Worm (Caenorhabditis elegans) whole organism, early embryonic: ENCODE results near the gene F09E5.7.

Experiments
- B0310.2 ChIP-seq: sonication (generic microtip); optimal IDR thresholded peaks from 2 replicates; lab custom pipeline; 2016; ENCODE audit warnings: mild to moderate bottlenecking, missing genetic modification characterization, missing compliant biosample characterization
- F13C5.2 ChIP-seq: sonication (generic microtip); optimal IDR thresholded peaks from 2 replicates; lab custom pipeline; 2017; ENCODE audit warnings: mild to moderate bottlenecking, missing genetic modification characterization, inconsistent platforms, missing compliant biosample characterization
- aly-1 ChIP-seq: sonication (generic microtip); optimal IDR thresholded peaks from 2 replicates; lab custom pipeline; 2016; ENCODE audit warnings: missing genetic modification characterization, missing compliant biosample characterization
- ama-1 ChIP-seq: fragments of 150-350 bp; optimal IDR thresholded peaks from 2 replicates; lab custom pipeline; 2014
- ceh-13 ChIP-seq: fragments of 200-800 bp; sonication (Bioruptor generic); optimal IDR thresholded peaks from 2 replicates; lab custom pipeline; 2018; ENCODE audit warnings: mild to moderate bottlenecking, missing genetic modification characterization, missing compliant biosample characterization
- ceh-36 ChIP-seq: sonication (generic microtip); optimal IDR thresholded peaks from 2 replicates; lab custom pipeline; 2016; ENCODE audit warnings: missing genetic modification characterization, inconsistent platforms, missing compliant biosample characterization
- ets-7 ChIP-seq: sonication (generic microtip); optimal IDR thresholded peaks from 2 replicates; lab custom pipeline; 2016; ENCODE audit warnings: missing genotype, missing genetic modification characterization, missing compliant biosample characterization
- flt-1 ChIP-seq: fragments of 200-800 bp; sonication (Bioruptor generic); IDR thresholded peaks from 2 replicates; pipeline ENCODE4 v1.3.6; 2022; ENCODE audit warnings: missing genetic modification characterization, missing compliant biosample characterization
- hmbx-1 ChIP-seq: sonication (generic microtip); optimal IDR thresholded peaks from 2 replicates; lab custom pipeline; 2016; ENCODE audit warnings: mild to moderate bottlenecking, missing genetic modification characterization, missing compliant biosample characterization
- hmg-4 ChIP-seq: fragments of 200-800 bp; sonication (Bioruptor generic); optimal IDR thresholded peaks from 2 replicates; lab custom pipeline; 2018; ENCODE audit warnings: mild to moderate bottlenecking, missing genetic modification characterization, missing compliant biosample characterization
- hnd-1 ChIP-seq: sonication (generic microtip); optimal IDR thresholded peaks from 2 replicates; lab custom pipeline; 2016; ENCODE audit warnings: missing genetic modification characterization, missing compliant biosample characterization
- pes-1 ChIP-seq: fragments of 200-800 bp; sonication (Bioruptor generic); IDR thresholded peaks from 2 replicates; pipeline ENCODE4 v1.3.6; 2022; ENCODE audit warnings: missing genetic modification reagents, missing genetic modification characterization, missing compliant biosample characterization
- scrt-1 ChIP-seq: fragments of 200-800 bp; sonication (Bioruptor generic); IDR thresholded peaks from 2 replicates; pipeline ENCODE4 v1.3.6; 2022; ENCODE audit warnings: missing genetic modification characterization, missing compliant biosample characterization
- sea-1 ChIP-seq: fragments of 200-800 bp; sonication (Bioruptor generic); conservative IDR thresholded peaks from 2 replicates; pipeline ENCODE4 v1.3.6; 2022; ENCODE audit warnings: missing genetic modification characterization, missing compliant biosample characterization
- tbx-11 ChIP-seq: fragments of 200-800 bp; sonication (Bioruptor generic); IDR thresholded peaks from 2 replicates; pipeline ENCODE4 v1.3.6; 2022; ENCODE audit warnings: missing genetic modification characterization, missing compliant biosample characterization
- tbx-37 ChIP-seq: fragments of 200-800 bp; sonication (Bioruptor generic); conservative IDR thresholded peaks from 2 replicates; pipeline ENCODE4 v1.3.6; 2022; ENCODE audit warnings: missing genetic modification reagents, missing genetic modification characterization, missing compliant biosample characterization
- tra-4 ChIP-seq: sonication (generic microtip); optimal IDR thresholded peaks from 2 replicates; lab custom pipeline; 2017; ENCODE audit warnings: missing genetic modification characterization, missing compliant biosample characterization

Gene F09E5.7

ce11 chrII:5328912-5329311 lies 23.0 kb upstream of the F09E5.7 start:
- no peak for TF ChIP-seq tbx-37 (GFP tag; lab: Robert Waterston, UW)
- TF ChIP-seq pes-1 (GFP tag; lab: Robert Waterston, UW): no peak
- TF ChIP-seq F13C5.2 (tag; lab: Kevin White, UChicago): no peak
- TF ChIP-seq ets-7 (tag; lab: Kevin White, UChicago): no peak
- no peak for TF ChIP-seq flt-1 (GFP tag; lab: Robert Waterston, UW)
- TF ChIP-seq B0310.2: no peak
- TF ChIP-seq sea-1 (GFP tag; lab: Robert Waterston, UW): no peak
- TF ChIP-seq hnd-1: no peak
- no peak for TF ChIP-seq aly-1 (tag; lab: Kevin White, UChicago)
- no peak for TF ChIP-seq hmg-4 (GFP tag; lab: Kevin White, UChicago)
- no peak for TF ChIP-seq tbx-11 (GFP tag; lab: Robert Waterston, UW)
- no peak for TF ChIP-seq ceh-13
- no peak for TF ChIP-seq ama-1 (lab: Kevin White, UChicago)
- TF ChIP-seq ceh-36: no peak

- TF ChIP-seq aly-1 (tag; lab: Kevin White, UChicago) (no peak), F13C5.2 (tag; lab: Kevin White, UChicago) (peak; percentile 12)
Measured at ce11 chrII:5330206-5330686, 21.7 kb upstream of the F09E5.7 start.

- TF ChIP-seq B0310.2: no peak
- TF ChIP-seq tbx-37 (GFP tag; lab: Robert Waterston, UW): no peak
- TF ChIP-seq tra-4 (tag; lab: Kevin White, UChicago): no peak
- no peak for TF ChIP-seq hmbx-1 (tag; lab: Kevin White, UChicago)
- no peak for TF ChIP-seq pes-1 (GFP tag; lab: Robert Waterston, UW)
- TF ChIP-seq tbx-11 (GFP tag; lab: Robert Waterston, UW): no peak
- no peak for TF ChIP-seq ceh-13
- TF ChIP-seq ets-7 (tag; lab: Kevin White, UChicago): no peak
- TF ChIP-seq flt-1 (GFP tag; lab: Robert Waterston, UW): no peak
- TF ChIP-seq aly-1 (tag; lab: Kevin White, UChicago): no peak
- TF ChIP-seq scrt-1 (GFP tag; lab: Robert Waterston, UW): no peak
- no peak for TF ChIP-seq ceh-36
- TF ChIP-seq hmg-4 (GFP tag; lab: Kevin White, UChicago): no peak
- TF ChIP-seq sea-1 (GFP tag; lab: Robert Waterston, UW): no peak
- no peak for TF ChIP-seq ama-1 (lab: Kevin White, UChicago)
- TF ChIP-seq hnd-1: no peak
- no peak for TF ChIP-seq F13C5.2 (tag; lab: Kevin White, UChicago)
Measured at ce11 chrII:5331677-5332303, 20.1 kb upstream of the F09E5.7 start.

ce11 chrII:5332345-5333124 lies 19.4 kb upstream of the F09E5.7 start:
- TF ChIP-seq sea-1 (GFP tag; lab: Robert Waterston, UW): no peak
- no peak for TF ChIP-seq hmbx-1 (tag; lab: Kevin White, UChicago)
- no peak for TF ChIP-seq ceh-36
- no peak for TF ChIP-seq ama-1 (lab: Kevin White, UChicago)
- no peak for TF ChIP-seq tbx-11 (GFP tag; lab: Robert Waterston, UW)
- no peak for TF ChIP-seq pes-1 (GFP tag; lab: Robert Waterston, UW)
- TF ChIP-seq B0310.2: no peak
- no peak for TF ChIP-seq ceh-13
- TF ChIP-seq tra-4 (tag; lab: Kevin White, UChicago): no peak
- no peak for TF ChIP-seq scrt-1 (GFP tag; lab: Robert Waterston, UW)
- no peak for TF ChIP-seq hnd-1
- no peak for TF ChIP-seq F13C5.2 (tag; lab: Kevin White, UChicago)
- TF ChIP-seq tbx-37 (GFP tag; lab: Robert Waterston, UW): no peak
- TF ChIP-seq ets-7 (tag; lab: Kevin White, UChicago): no peak
- TF ChIP-seq aly-1 (tag; lab: Kevin White, UChicago): no peak
- no peak for TF ChIP-seq flt-1 (GFP tag; lab: Robert Waterston, UW)
- TF ChIP-seq hmg-4 (GFP tag; lab: Kevin White, UChicago): no peak

ce11 chrII:5333729-5334255 lies 18.1 kb upstream of the F09E5.7 start:
- TF ChIP-seq F13C5.2 (tag; lab: Kevin White, UChicago) (no peak), ceh-36 (no peak), tbx-37 (GFP tag; lab: Robert Waterston, UW) (no peak), ets-7 (tag; lab: Kevin White, UChicago) (no peak), tra-4 (tag; lab: Kevin White, UChicago) (no peak), aly-1 (tag; lab: Kevin White, UChicago) (no peak), hnd-1 (no peak), flt-1 (GFP tag; lab: Robert Waterston, UW) (no peak)

- no peak for TF ChIP-seq hmbx-1 (tag; lab: Kevin White, UChicago)
- no peak for TF ChIP-seq ets-7 (tag; lab: Kevin White, UChicago)
- no peak for TF ChIP-seq sea-1 (GFP tag; lab: Robert Waterston, UW)
- no peak for TF ChIP-seq pes-1 (GFP tag; lab: Robert Waterston, UW)
- no peak for TF ChIP-seq tbx-11 (GFP tag; lab: Robert Waterston, UW)
- no peak for TF ChIP-seq B0310.2
- TF ChIP-seq hmg-4 (GFP tag; lab: Kevin White, UChicago): no peak
Measured at ce11 chrII:5334628-5335027, 17.3 kb upstream of the F09E5.7 start.
